Fruit fly (Drosophila melanogaster): ENCODE results near the gene Snap24.

Snap24 gene

DNA sequence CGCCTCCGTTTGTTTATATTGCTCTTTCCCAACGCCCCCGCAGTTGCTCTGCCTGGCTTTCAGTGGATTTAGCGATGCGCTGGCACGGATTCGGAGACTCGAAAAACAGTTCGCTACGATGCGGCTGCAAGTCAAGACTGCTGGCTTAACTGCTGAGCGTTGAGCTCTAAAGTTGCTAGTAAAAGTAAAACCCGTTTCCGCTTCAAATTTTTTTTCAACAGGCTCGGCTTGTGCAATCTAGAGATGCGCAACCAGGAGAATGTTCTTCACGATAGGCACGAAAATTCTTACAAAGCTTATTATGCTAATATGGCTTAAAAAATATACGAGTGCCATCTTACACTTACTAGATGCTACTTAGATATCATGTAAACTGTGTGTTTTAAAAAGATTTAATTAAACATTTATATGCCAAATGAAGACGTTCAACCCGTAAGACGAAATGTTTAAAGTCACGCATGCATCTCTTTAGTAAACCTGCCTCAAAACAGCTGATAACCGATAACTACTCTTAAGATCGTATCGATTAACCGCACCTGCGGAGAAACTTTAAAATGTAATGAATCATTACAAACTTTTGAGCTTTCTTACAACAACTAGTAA, 15.6 kb downstream of the Snap24 start, which contains the start of gene CG12948 (continued):
- TF ChIP-seq Adf1 (GFP tag; IDR thresholded peaks at IDR 0.05) (peak; percentile 26; the same call in 1 of the 2 replicates), hbn (GFP tag; IDR thresholded peaks at IDR 0.05; ENCODE audit: partially characterized antibody) (peak; percentile 95), fu2 (GFP tag; optimal IDR thresholded peaks at IDR 0.05) (peak; percentile 3), CG34376 (GFP tag; optimal IDR thresholded peaks at IDR 0.05) (peak; percentile 63), CG11093 (GFP tag; IDR thresholded peaks at IDR 0.05) (0 out of 3 replicates have a peak, but pooled peaks have one; percentile 27), CG8290 (GFP tag; optimal IDR thresholded peaks at IDR 0.05) (peak; percentile 8), CG8290 (tag; optimal IDR thresholded peaks at IDR 0.05) (no peak), CG17568 (GFP tag; optimal IDR thresholded peaks at IDR 0.05) (no peak), Abd-B (GFP tag; optimal IDR thresholded peaks at IDR 0.05) (peak; percentile 61), MBD-R2 (GFP tag; IDR thresholded peaks at IDR 0.05) (peak; percentile 71), chif (GFP tag; optimal IDR thresholded peaks at IDR 0.05) (peak in 1 of 2 experiments; percentile 63), dati (GFP tag; IDR thresholded peaks at IDR 0.05) (no peak), CG11560 (tag; IDR thresholded peaks at IDR 0.05) (peak; percentile 44; the same call in 1 of the 3 replicates), insv (GFP tag; optimal IDR thresholded peaks at IDR 0.05) (peak in 1 of 2 experiments; percentile 32), CG4707 (GFP tag; optimal IDR thresholded peaks at IDR 0.05) (no peak), Hr78 (GFP tag; optimal IDR thresholded peaks at IDR 0.05) (no peak), lola (GFP tag; optimal IDR thresholded peaks at IDR 0.05) (peak in 1 of 3 experiments; percentile 63), CG10565 (GFP tag; optimal IDR thresholded peaks at IDR 0.05) (no peak), Neu2 (GFP tag; optimal IDR thresholded peaks at IDR 0.05; ENCODE audit: borderline replicate concordance) (no peak), Atf6 (GFP tag; IDR thresholded peaks at IDR 0.05) (peak; percentile 31; the same call in 1 of the 2 replicates), CG8944 (GFP tag; optimal IDR thresholded peaks at IDR 0.05) (peak; percentile 21), CG12659 (GFP tag; optimal IDR thresholded peaks at IDR 0.05) (peak; percentile 44), ssp (GFP tag; IDR thresholded peaks at IDR 0.05) (no peak), CG31365 (tag; optimal IDR thresholded peaks at IDR 0.05) (peak; percentile 19), PHDP (tag; optimal IDR thresholded peaks at IDR 0.05) (peak; percentile 64), CG32772 (GFP tag; IDR thresholded peaks at IDR 0.05) (no peak; the same call in 1 of the 2 replicates), Dfd (GFP tag; optimal IDR thresholded peaks at IDR 0.05) (no peak), stc (GFP tag; IDR thresholded peaks at IDR 0.05) (no peak), CG1603 (tag; optimal IDR thresholded peaks at IDR 0.05) (peak; percentile 50), Dp (GFP tag; optimal IDR thresholded peaks at IDR 0.05) (no peak), vfl (GFP tag; optimal IDR thresholded peaks at IDR 0.05) (peak; percentile 39), CG4854 (GFP tag; optimal IDR thresholded peaks at IDR 0.05) (peak; percentile 9), MTF-1 (GFP tag; optimal IDR thresholded peaks at IDR 0.05; ENCODE audit: borderline replicate concordance) (no peak), CG10267 (tag; optimal IDR thresholded peaks at IDR 0.05) (peak; percentile 40), Ets97D (GFP tag; optimal IDR thresholded peaks at IDR 0.05) (peak; percentile 46), HLHmδ (GFP tag; optimal IDR thresholded peaks at IDR 0.05) (no peak), zen2 (GFP tag; IDR thresholded peaks at IDR 0.05; ENCODE audit: partially characterized antibody) (peak; percentile 76; the same call in 1 of the 3 replicates), CG14860 (GFP tag; IDR thresholded peaks at IDR 0.05; ENCODE audit: partially characterized antibody) (peak; percentile 78; the same call in 2 of the 3 replicates), Bgb (GFP tag; IDR thresholded peaks at IDR 0.05; ENCODE audit: partially characterized antibody) (peak; percentile 78), her (GFP tag; optimal IDR thresholded peaks at IDR 0.05) (peak; percentile 41), CG10366 (GFP tag; IDR thresholded peaks at IDR 0.05) (peak; percentile 11; the same call in 1 of the 2 replicates), so (GFP tag; IDR thresholded peaks at IDR 0.05) (peak; percentile 26; the same call in 1 of the 3 replicates), CG12104 (GFP tag; optimal IDR thresholded peaks at IDR 0.05) (peak; percentile 4), CG15514 (GFP tag; optimal IDR thresholded peaks at IDR 0.05) (peak; percentile 61), HLH4C (GFP tag; IDR thresholded peaks at IDR 0.05; ENCODE audit: partially characterized antibody) (peak; percentile 79), Camta (GFP tag; optimal IDR thresholded peaks at IDR 0.05) (peak; percentile 48), CG14014 (GFP tag; IDR thresholded peaks at IDR 0.05) (peak; percentile 53), CG31224 (GFP tag; IDR thresholded peaks at IDR 0.05) (no peak)

Data from whole organism, embryonic.